Fruit fly (Drosophila melanogaster) whole organism, adult: Measurements from ENCODE around the gene Met.

Experiments used
- CG11617 ChIP-seq: fragments of 200-800 bp; sonication (Bioruptor generic); optimal IDR thresholded peaks from 2 replicates; lab custom pipeline; 2017; ENCODE audit warnings: mild to moderate bottlenecking, missing biosample characterization, missing genetic modification reagents, missing genetic modification characterization
- CG12768 ChIP-seq: fragments of 200-800 bp; sonication (Bioruptor generic); optimal IDR thresholded peaks from 2 replicates; lab custom pipeline; 2017; ENCODE audit warnings: missing biosample characterization, missing genetic modification characterization, mild to moderate bottlenecking, moderate library complexity, missing genetic modification reagents
- CG14711 ChIP-seq: fragments of 200-800 bp; sonication (Bioruptor generic); optimal IDR thresholded peaks from 2 replicates; lab custom pipeline; 2018; ENCODE audit warnings: missing biosample characterization, mild to moderate bottlenecking, missing genetic modification characterization, moderate library complexity
- CG1620 ChIP-seq: fragments of 200-800 bp; sonication (Bioruptor generic); optimal IDR thresholded peaks from 2 replicates; lab custom pipeline; 2016; ENCODE audit warnings: missing biosample characterization, missing genetic modification characterization
- CG33017 ChIP-seq: fragments of 200-800 bp; sonication (Bioruptor generic); optimal IDR thresholded peaks from 2 replicates; lab custom pipeline; 2018; ENCODE audit warnings: missing biosample characterization, mild to moderate bottlenecking, missing genetic modification characterization, moderate library complexity
- CG5204 ChIP-seq: fragments of 200-800 bp; sonication (Bioruptor generic); optimal IDR thresholded peaks from 2 replicates; lab custom pipeline; 2016; ENCODE audit warnings: missing biosample characterization, missing genetic modification characterization
- CG7045 ChIP-seq: fragments of 200-800 bp; sonication (Bioruptor generic); optimal IDR thresholded peaks from 2 replicates; lab custom pipeline; 2017; ENCODE audit warnings: missing biosample characterization, mild to moderate bottlenecking, missing genetic modification characterization
- CG7101 ChIP-seq: fragments of 200-800 bp; sonication (Bioruptor generic); optimal IDR thresholded peaks from 2 replicates; lab custom pipeline; 2018; ENCODE audit warnings: missing biosample characterization, mild to moderate bottlenecking, missing genetic modification characterization, moderate library complexity
- Clk ChIP-seq: fragments of 200-800 bp; sonication (Bioruptor generic); optimal IDR thresholded peaks from 2 replicates; lab custom pipeline; 2017; ENCODE audit warnings: missing biosample characterization, missing genetic modification characterization
- Crg-1 ChIP-seq: fragments of 200-800 bp; sonication (Bioruptor generic); optimal IDR thresholded peaks from 2 replicates; lab custom pipeline; 2016; ENCODE audit warnings: missing biosample characterization, missing genetic modification characterization
- Hr96 ChIP-seq: fragments of 200-800 bp; sonication (Bioruptor generic); optimal IDR thresholded peaks from 2 replicates; lab custom pipeline; 2016; ENCODE audit warnings: missing biosample characterization, missing genetic modification characterization
- Mnt ChIP-seq: fragments of 200-800 bp; sonication (Bioruptor generic); optimal IDR thresholded peaks from 2 replicates; lab custom pipeline; 2016; ENCODE audit warnings: missing biosample characterization, mild to moderate bottlenecking, missing genetic modification characterization
- bab1 ChIP-seq: fragments of 200-800 bp; sonication (Bioruptor generic); optimal IDR thresholded peaks from 3 replicates; lab custom pipeline; 2019; ENCODE audit warnings: missing biosample characterization, mild to moderate bottlenecking, missing genetic modification characterization, moderate library complexity
- cic ChIP-seq: fragments of 200-800 bp; sonication (Bioruptor generic); optimal IDR thresholded peaks from 2 replicates; lab custom pipeline; 2017; ENCODE audit warnings: missing biosample characterization, mild to moderate bottlenecking, missing genetic modification characterization, moderate library complexity
- cnc ChIP-seq, 2 experiments: fragments of >200 bp; optimal IDR thresholded peaks; 2 replicates each; lab custom pipeline; 2017
- kay ChIP-seq: fragments of 200-800 bp; sonication (Bioruptor generic); peaks from one replicate; lab custom pipeline; 2016; ENCODE audit warnings: missing biosample characterization, missing genetic modification characterization, borderline replicate concordance
- ovo ChIP-seq: fragments of 200-800 bp; sonication (Bioruptor generic); optimal IDR thresholded peaks from 2 replicates; lab custom pipeline; 2016; ENCODE audit warnings: missing biosample characterization, missing genetic modification characterization
- pad ChIP-seq: fragments of 200-800 bp; sonication (Bioruptor generic); optimal IDR thresholded peaks from 3 replicates; lab custom pipeline; 2017; ENCODE audit warnings: missing biosample characterization, missing genetic modification characterization, mild to moderate bottlenecking, moderate library complexity, missing genetic modification reagents
- tj ChIP-seq: fragments of 200-800 bp; sonication (Bioruptor generic); optimal IDR thresholded peaks from 3 replicates; lab custom pipeline; 2017; ENCODE audit warnings: missing biosample characterization, mild to moderate bottlenecking, missing genetic modification characterization, moderate library complexity
- toe ChIP-seq: fragments of 200-800 bp; sonication (Bioruptor generic); optimal IDR thresholded peaks from 2 replicates; lab custom pipeline; 2016; ENCODE audit warnings: missing biosample characterization, missing genetic modification characterization

The Met gene

dm6 chrX:11622649-11623425 lies 6.9 kb downstream of the Met start:
- TF ChIP-seq CG7101 (tag; lab: Kevin White, UChicago) = peak; percentile 79
- TF ChIP-seq cnc (optimal IDR thresholded peaks at IDR 0.05; lab: Kevin White, UChicago) = no peak
- TF ChIP-seq CG11617 (GFP tag; lab: Kevin White, UChicago) = peak; percentile 44
- TF ChIP-seq bab1 (GFP tag; lab: Kevin White, UChicago) = peak; percentile 94
- TF ChIP-seq CG5204 (GFP tag; lab: Kevin White, UChicago) = peak; percentile 37
- no peak for TF ChIP-seq cic (GFP tag; lab: Kevin White, UChicago)
- peak; percentile 87 for TF ChIP-seq CG14711 (tag; lab: Kevin White, UChicago)
- no peak for TF ChIP-seq CG12768 (GFP tag; lab: Kevin White, UChicago)
- peak; percentile 66 for TF ChIP-seq kay (GFP tag; lab: Kevin White, UChicago)
- TF ChIP-seq toe (GFP tag; lab: Kevin White, UChicago) = no peak
- TF ChIP-seq Hr96 (GFP tag; lab: Kevin White, UChicago) = no peak
- TF ChIP-seq Clk = no peak
- peak; percentile 50 for TF ChIP-seq Mnt
- TF ChIP-seq pad (GFP tag; lab: Kevin White, UChicago) = peak; percentile 78
- TF ChIP-seq tj = peak; percentile 97
- no peak for TF ChIP-seq ovo (GFP tag; lab: Kevin White, UChicago)
- TF ChIP-seq Crg-1 (GFP tag; lab: Kevin White, UChicago) = peak; percentile 67
- peak; percentile 52 for TF ChIP-seq CG33017 (tag; lab: Kevin White, UChicago)
- TF ChIP-seq CG1620 (GFP tag; lab: Kevin White, UChicago) = peak; percentile 75
- peak; percentile 31 for TF ChIP-seq CG7045

- TF ChIP-seq cnc (optimal IDR thresholded peaks at IDR 0.05; lab: Kevin White, UChicago) = no peak
- peak; percentile 12 for TF ChIP-seq kay (GFP tag; lab: Kevin White, UChicago)
These were observed 13.2 kb downstream of the Met start for dm6 chrX:11628986-11629571.

- TF ChIP-seq cnc (optimal IDR thresholded peaks at IDR 0.05; lab: Kevin White, UChicago) = no peak
- TF ChIP-seq bab1 (GFP tag; lab: Kevin White, UChicago) = no peak
- TF ChIP-seq kay (GFP tag; lab: Kevin White, UChicago) = no peak
- no peak for TF ChIP-seq CG5204 (GFP tag; lab: Kevin White, UChicago)
- no peak for TF ChIP-seq tj
- TF ChIP-seq Hr96 (GFP tag; lab: Kevin White, UChicago) = no peak
- no peak for TF ChIP-seq cic (GFP tag; lab: Kevin White, UChicago)
- no peak for TF ChIP-seq Crg-1 (GFP tag; lab: Kevin White, UChicago)
- no peak for TF ChIP-seq toe (GFP tag; lab: Kevin White, UChicago)
- TF ChIP-seq CG7045 = no peak
- TF ChIP-seq CG1620 (GFP tag; lab: Kevin White, UChicago) = no peak
- TF ChIP-seq CG12768 (GFP tag; lab: Kevin White, UChicago) = no peak
- TF ChIP-seq CG33017 (tag; lab: Kevin White, UChicago) = no peak
These were observed 15.8 kb downstream of the Met start for dm6 chrX:11631704-11632103.

dm6 chrX:11640477-11640876 lies 24.6 kb downstream of the Met start:
- TF ChIP-seq ovo (GFP tag; lab: Kevin White, UChicago) = no peak
- TF ChIP-seq cnc (optimal IDR thresholded peaks at IDR 0.05; lab: Kevin White, UChicago) = no peak
- no peak for TF ChIP-seq Crg-1 (GFP tag; lab: Kevin White, UChicago)

- TF ChIP-seq cnc (optimal IDR thresholded peaks at IDR 0.05; lab: Kevin White, UChicago) (no peak), Crg-1 (GFP tag; lab: Kevin White, UChicago) (no peak), CG14711 (tag; lab: Kevin White, UChicago) (no peak), CG11617 (GFP tag; lab: Kevin White, UChicago) (no peak), ovo (GFP tag; lab: Kevin White, UChicago) (no peak), bab1 (GFP tag; lab: Kevin White, UChicago) (no peak), CG33017 (tag; lab: Kevin White, UChicago) (no peak)
These were observed 27.3 kb downstream of the Met start for dm6 chrX:11643227-11643626.

- no peak for TF ChIP-seq kay (GFP tag; lab: Kevin White, UChicago)
- no peak for TF ChIP-seq cnc (optimal IDR thresholded peaks at IDR 0.05; lab: Kevin White, UChicago)
- TF ChIP-seq tj = no peak
- TF ChIP-seq CG5204 (GFP tag; lab: Kevin White, UChicago) = no peak
- TF ChIP-seq Hr96 (GFP tag; lab: Kevin White, UChicago) = no peak
- no peak for TF ChIP-seq Mnt
- no peak for TF ChIP-seq bab1 (GFP tag; lab: Kevin White, UChicago)
- TF ChIP-seq cic (GFP tag; lab: Kevin White, UChicago) = no peak
These were observed 28.7 kb downstream of the Met start for dm6 chrX:11644530-11645080.
